Worm (Caenorhabditis elegans): Measurements from ENCODE around the gene str-92.

str-92 gene

ce11 chrV:17694260-17694659 lies 17.8 kb upstream of the str-92 start:
- TF ChIP-seq ceh-13 (GFP tag; optimal IDR thresholded peaks at IDR 0.05) (no peak), flt-1 (GFP tag; IDR thresholded peaks at IDR 0.05) (no peak), ama-1 (optimal IDR thresholded peaks at IDR 0.05) (no peak), pes-1 (GFP tag; IDR thresholded peaks at IDR 0.05) (no peak), ceh-36 (tag; optimal IDR thresholded peaks at IDR 0.05) (no peak)

- TF ChIP-seq B0310.2 (tag; optimal IDR thresholded peaks at IDR 0.05) (no peak), ets-7 (tag; optimal IDR thresholded peaks at IDR 0.05) (no peak), hmbx-1 (tag; optimal IDR thresholded peaks at IDR 0.05) (no peak), tbx-37 (GFP tag; conservative IDR thresholded peaks at IDR 0.05) (no peak), aly-1 (tag; optimal IDR thresholded peaks at IDR 0.05) (no peak), hmg-4 (GFP tag; optimal IDR thresholded peaks at IDR 0.05) (no peak), hnd-1 (tag; optimal IDR thresholded peaks at IDR 0.05) (no peak), tra-4 (tag; optimal IDR thresholded peaks at IDR 0.05) (no peak), F13C5.2 (tag; optimal IDR thresholded peaks at IDR 0.05) (no peak), sea-1 (GFP tag; conservative IDR thresholded peaks at IDR 0.05) (no peak), pes-1 (GFP tag; IDR thresholded peaks at IDR 0.05) (no peak), ama-1 (optimal IDR thresholded peaks at IDR 0.05) (no peak), ceh-36 (tag; optimal IDR thresholded peaks at IDR 0.05) (no peak), tbx-11 (GFP tag; IDR thresholded peaks at IDR 0.05) (no peak), flt-1 (GFP tag; IDR thresholded peaks at IDR 0.05) (no peak), scrt-1 (GFP tag; IDR thresholded peaks at IDR 0.05) (no peak), ceh-13 (GFP tag; optimal IDR thresholded peaks at IDR 0.05) (no peak)
Measured at ce11 chrV:17690922-17691321, 14.5 kb upstream of the str-92 start, which contains the start of gene F59A1.13. Gene F59A1.13, minus strand, starts transcription at chrV:17691022.

- no peak for TF ChIP-seq hmg-4 (GFP tag; optimal IDR thresholded peaks at IDR 0.05)
- TF ChIP-seq ets-7 (tag; optimal IDR thresholded peaks at IDR 0.05) = no peak
- TF ChIP-seq ama-1 (optimal IDR thresholded peaks at IDR 0.05) = no peak
- TF ChIP-seq scrt-1 (GFP tag; IDR thresholded peaks at IDR 0.05) = no peak
- TF ChIP-seq ceh-13 (GFP tag; optimal IDR thresholded peaks at IDR 0.05) = no peak
- no peak for TF ChIP-seq F13C5.2 (tag; optimal IDR thresholded peaks at IDR 0.05)
- TF ChIP-seq tbx-11 (GFP tag; IDR thresholded peaks at IDR 0.05) = no peak
- no peak for TF ChIP-seq pes-1 (GFP tag; IDR thresholded peaks at IDR 0.05)
- TF ChIP-seq sea-1 (GFP tag; conservative IDR thresholded peaks at IDR 0.05) = no peak
- no peak for TF ChIP-seq tbx-37 (GFP tag; conservative IDR thresholded peaks at IDR 0.05)
- no peak for TF ChIP-seq tra-4 (tag; optimal IDR thresholded peaks at IDR 0.05)
- TF ChIP-seq B0310.2 (tag; optimal IDR thresholded peaks at IDR 0.05) = no peak
- TF ChIP-seq aly-1 (tag; optimal IDR thresholded peaks at IDR 0.05) = no peak
- no peak for TF ChIP-seq hmbx-1 (tag; optimal IDR thresholded peaks at IDR 0.05)
- TF ChIP-seq flt-1 (GFP tag; IDR thresholded peaks at IDR 0.05) = no peak
- TF ChIP-seq hnd-1 (tag; optimal IDR thresholded peaks at IDR 0.05) = no peak
- TF ChIP-seq ceh-36 (tag; optimal IDR thresholded peaks at IDR 0.05) = no peak
Measured at ce11 chrV:17686852-17687251, 10.4 kb upstream of the str-92 start, which contains the start of gene F59A1.18. Gene F59A1.18, minus strand, starts transcription at chrV:17686952.

- TF ChIP-seq hmg-4 (GFP tag; optimal IDR thresholded peaks at IDR 0.05) (no peak), ceh-13 (GFP tag; optimal IDR thresholded peaks at IDR 0.05) (no peak), pes-1 (GFP tag; IDR thresholded peaks at IDR 0.05) (no peak), hmbx-1 (tag; optimal IDR thresholded peaks at IDR 0.05) (no peak), scrt-1 (GFP tag; IDR thresholded peaks at IDR 0.05) (no peak), B0310.2 (tag; optimal IDR thresholded peaks at IDR 0.05) (no peak), ama-1 (optimal IDR thresholded peaks at IDR 0.05) (no peak)
Measured at ce11 chrV:17684857-17685256, 8.4 kb upstream of the str-92 start, which contains the start of the genes F59A1.16 and F59A1.6. Gene F59A1.16, minus strand, starts transcription at chrV:17684957. Gene F59A1.6, plus strand, starts transcription at chrV:17685141.

- TF ChIP-seq tra-4 (tag; optimal IDR thresholded peaks at IDR 0.05) (no peak), tbx-37 (GFP tag; conservative IDR thresholded peaks at IDR 0.05) (no peak), flt-1 (GFP tag; IDR thresholded peaks at IDR 0.05) (no peak), ceh-13 (GFP tag; optimal IDR thresholded peaks at IDR 0.05) (no peak), ceh-36 (tag; optimal IDR thresholded peaks at IDR 0.05) (no peak), sea-1 (GFP tag; conservative IDR thresholded peaks at IDR 0.05) (no peak), tbx-11 (GFP tag; IDR thresholded peaks at IDR 0.05) (no peak)
Measured at ce11 chrV:17683763-17684162, 7.3 kb upstream of the str-92 start, which contains the start of gene F59A1.15. Gene F59A1.15, minus strand, starts transcription at chrV:17683863.

- TF ChIP-seq B0310.2 (tag; optimal IDR thresholded peaks at IDR 0.05) (no peak), ama-1 (optimal IDR thresholded peaks at IDR 0.05) (no peak), ceh-13 (GFP tag; optimal IDR thresholded peaks at IDR 0.05) (no peak), tbx-11 (GFP tag; IDR thresholded peaks at IDR 0.05) (no peak), ceh-36 (tag; optimal IDR thresholded peaks at IDR 0.05) (no peak), hmbx-1 (tag; optimal IDR thresholded peaks at IDR 0.05) (no peak), sea-1 (GFP tag; conservative IDR thresholded peaks at IDR 0.05) (no peak), tra-4 (tag; optimal IDR thresholded peaks at IDR 0.05) (no peak), ets-7 (tag; optimal IDR thresholded peaks at IDR 0.05) (no peak), F13C5.2 (tag; optimal IDR thresholded peaks at IDR 0.05) (no peak), flt-1 (GFP tag; IDR thresholded peaks at IDR 0.05) (no peak), scrt-1 (GFP tag; IDR thresholded peaks at IDR 0.05) (no peak), aly-1 (tag; optimal IDR thresholded peaks at IDR 0.05) (no peak), tbx-37 (GFP tag; conservative IDR thresholded peaks at IDR 0.05) (no peak), hnd-1 (tag; optimal IDR thresholded peaks at IDR 0.05) (no peak)
Measured at ce11 chrV:17683290-17683689, 6.8 kb upstream of the str-92 start.

ce11 chrV:17673343-17673742 lies 3.1 kb downstream of the str-92 start, which contains the start of gene str-93:
Gene str-93, minus strand, starts transcription at chrV:17673443.
- TF ChIP-seq flt-1 (GFP tag; IDR thresholded peaks at IDR 0.05) = no peak
- TF ChIP-seq sea-1 (GFP tag; conservative IDR thresholded peaks at IDR 0.05) = no peak
- no peak for TF ChIP-seq aly-1 (tag; optimal IDR thresholded peaks at IDR 0.05)
- no peak for TF ChIP-seq hnd-1 (tag; optimal IDR thresholded peaks at IDR 0.05)
- no peak for TF ChIP-seq pes-1 (GFP tag; IDR thresholded peaks at IDR 0.05)
- TF ChIP-seq ets-7 (tag; optimal IDR thresholded peaks at IDR 0.05) = no peak
- TF ChIP-seq F13C5.2 (tag; optimal IDR thresholded peaks at IDR 0.05) = no peak
- TF ChIP-seq tbx-37 (GFP tag; conservative IDR thresholded peaks at IDR 0.05) = no peak
- TF ChIP-seq ceh-36 (tag; optimal IDR thresholded peaks at IDR 0.05) = no peak
- TF ChIP-seq tbx-11 (GFP tag; IDR thresholded peaks at IDR 0.05) = no peak
- no peak for TF ChIP-seq B0310.2 (tag; optimal IDR thresholded peaks at IDR 0.05)
- TF ChIP-seq ama-1 (optimal IDR thresholded peaks at IDR 0.05) = no peak
- TF ChIP-seq tra-4 (tag; optimal IDR thresholded peaks at IDR 0.05) = no peak
- TF ChIP-seq hmg-4 (GFP tag; optimal IDR thresholded peaks at IDR 0.05) = no peak
- no peak for TF ChIP-seq hmbx-1 (tag; optimal IDR thresholded peaks at IDR 0.05)
- TF ChIP-seq scrt-1 (GFP tag; IDR thresholded peaks at IDR 0.05) = no peak
